Worm (Caenorhabditis elegans): ENCODE data around the gene Y7A5A.8.

Y7A5A.8 gene

ce11 chrX:15851013-15851412, 28.7 kb downstream of the Y7A5A.8 start:
- TF ChIP-seq snpc-4 (tag; optimal IDR thresholded peaks at IDR 0.05) (peak; percentile 36), egl-5 (tag; optimal IDR thresholded peaks at IDR 0.05) (no peak)

DNA sequence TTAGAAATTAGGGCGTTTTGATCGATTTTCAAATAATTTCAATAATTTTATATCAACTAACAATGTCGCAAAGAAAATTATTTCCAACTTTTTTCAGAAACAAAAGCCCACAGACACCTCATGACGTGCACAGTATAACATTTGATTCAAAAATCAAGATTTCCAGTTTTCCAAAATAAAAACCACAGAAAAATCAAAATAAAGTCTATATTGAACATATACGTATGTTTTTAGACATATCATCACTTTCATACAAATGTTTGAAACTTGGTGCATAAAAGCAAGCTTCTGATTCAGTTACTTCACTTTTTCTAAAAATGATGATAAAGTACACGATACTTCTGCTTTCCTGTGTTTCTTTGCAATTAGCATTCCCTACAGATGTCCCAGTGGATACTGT, 34.6 kb downstream of the Y7A5A.8 start, which contains the start of gene F53H4.2:
Gene F53H4.2, plus strand, starts transcription at position 301 of the 400 bp plus-strand sequence.
- TF ChIP-seq lin-15B (tag; optimal IDR thresholded peaks at IDR 0.05): no peak
- no peak for TF ChIP-seq nhr-237 (tag; optimal IDR thresholded peaks at IDR 0.05)
- no peak for TF ChIP-seq pqm-1 (tag; optimal IDR thresholded peaks at IDR 0.05)
- no peak for TF ChIP-seq ceh-16 (tag; optimal IDR thresholded peaks at IDR 0.05)
- no peak for TF ChIP-seq jun-1 (tag; optimal IDR thresholded peaks at IDR 0.05)
- TF ChIP-seq nhr-76 (tag; optimal IDR thresholded peaks at IDR 0.05): no peak
- TF ChIP-seq nhr-11 (tag; optimal IDR thresholded peaks at IDR 0.05): no peak
- TF ChIP-seq daf-12 (tag; optimal IDR thresholded peaks at IDR 0.05): no peak
- no peak for TF ChIP-seq nhr-25 (tag; optimal IDR thresholded peaks at IDR 0.05)
- TF ChIP-seq fkh-10 (GFP tag; optimal IDR thresholded peaks at IDR 0.05): no peak
- no peak for TF ChIP-seq skn-1 (tag; optimal IDR thresholded peaks at IDR 0.05)
- no peak for TF ChIP-seq lsy-12 (tag; optimal IDR thresholded peaks at IDR 0.05)
- TF ChIP-seq ama-1 (optimal IDR thresholded peaks at IDR 0.05): no peak
- no peak for TF ChIP-seq ztf-4 (tag; optimal IDR thresholded peaks at IDR 0.05)

ce11 chrX:15860556-15861008, 38.3 kb downstream of the Y7A5A.8 start, which contains the start of gene F53H4.6:
Gene F53H4.6 (minus strand): TSS chrX:15860606.
- TF ChIP-seq mdl-1 (tag; optimal IDR thresholded peaks at IDR 0.05) (no peak), lsy-12 (tag; optimal IDR thresholded peaks at IDR 0.05) (peak; percentile 62), lin-15B (tag; optimal IDR thresholded peaks at IDR 0.05) (peak; percentile 77), elt-1 (tag; optimal IDR thresholded peaks at IDR 0.05) (no peak), tbx-2 (tag; optimal IDR thresholded peaks at IDR 0.05) (no peak)

ce11 chrX:15865868-15866555, 43.7 kb downstream of the Y7A5A.8 start, which contains the start of the genes csb-1 and F53H4.4:
Gene csb-1 (minus strand): TSS chrX:15865918.
Gene F53H4.4 (plus strand): TSS chrX:15866387.
- TF ChIP-seq ceh-28 (tag; optimal IDR thresholded peaks at IDR 0.05) (no peak), lin-15B (tag; optimal IDR thresholded peaks at IDR 0.05) (peak; percentile 90), nhr-11 (tag; optimal IDR thresholded peaks at IDR 0.05) (no peak), egl-27 (tag; optimal IDR thresholded peaks at IDR 0.05) (no peak), fos-1 (tag; optimal IDR thresholded peaks at IDR 0.05) (no peak), hmg-11 (tag; optimal IDR thresholded peaks at IDR 0.05) (peak; percentile 43), pha-4 (tag; optimal IDR thresholded peaks at IDR 0.05) (peak; percentile 89), nhr-25 (tag; optimal IDR thresholded peaks at IDR 0.05) (peak; percentile 39), nhr-77 (tag; optimal IDR thresholded peaks at IDR 0.05) (no peak), snpc-4 (tag; optimal IDR thresholded peaks at IDR 0.05) (peak; percentile 55), R02D3.7 (tag; optimal IDR thresholded peaks at IDR 0.05) (peak; percentile 53), lin-39 (tag; optimal IDR thresholded peaks at IDR 0.05) (peak; percentile 51), nhr-28 (tag; optimal IDR thresholded peaks at IDR 0.05) (no peak), nhr-76 (tag; optimal IDR thresholded peaks at IDR 0.05) (no peak), aly-2 (tag; optimal IDR thresholded peaks at IDR 0.05) (no peak), lsy-12 (tag; optimal IDR thresholded peaks at IDR 0.05) (peak; percentile 77), nfya-1 (tag; optimal IDR thresholded peaks at IDR 0.05; ENCODE audit: insufficient read depth) (peak; percentile 59), skn-1 (tag; optimal IDR thresholded peaks at IDR 0.05) (peak; percentile 68), ceh-9 (tag; optimal IDR thresholded peaks at IDR 0.05) (no peak), nhr-12 (tag; optimal IDR thresholded peaks at IDR 0.05) (no peak), ztf-11 (tag; optimal IDR thresholded peaks at IDR 0.05) (no peak), elt-3 (tag; optimal IDR thresholded peaks at IDR 0.05) (no peak), unc-62 (GFP tag; optimal IDR thresholded peaks at IDR 0.05) (no peak), ztf-4 (tag; optimal IDR thresholded peaks at IDR 0.05) (no peak), fkh-10 (GFP tag; optimal IDR thresholded peaks at IDR 0.05) (no peak), nhr-237 (tag; optimal IDR thresholded peaks at IDR 0.05) (no peak), mdl-1 (tag; optimal IDR thresholded peaks at IDR 0.05) (peak; percentile 89), nhr-23 (tag; optimal IDR thresholded peaks at IDR 0.05) (peak; percentile 64), ceh-82 (tag; optimal IDR thresholded peaks at IDR 0.05) (no peak), ZK546.5 (tag; optimal IDR thresholded peaks at IDR 0.05) (no peak), pqm-1 (tag; optimal IDR thresholded peaks at IDR 0.05) (peak; percentile 13), nhr-67 (tag; optimal IDR thresholded peaks at IDR 0.05) (no peak), jun-1 (tag; optimal IDR thresholded peaks at IDR 0.05) (peak; percentile 49), ama-1 (optimal IDR thresholded peaks at IDR 0.05) (no peak), elt-1 (tag; optimal IDR thresholded peaks at IDR 0.05) (no peak), fkh-2 (tag; optimal IDR thresholded peaks at IDR 0.05) (no peak), egl-5 (tag; optimal IDR thresholded peaks at IDR 0.05) (peak; percentile 56), unc-39 (tag; optimal IDR thresholded peaks at IDR 0.05) (no peak), tbx-2 (tag; optimal IDR thresholded peaks at IDR 0.05) (no peak), nhr-43 (tag; optimal IDR thresholded peaks at IDR 0.05; ENCODE audit: poor library complexity, severe bottlenecking) (peak; percentile 51), sea-2 (GFP tag; optimal IDR thresholded peaks at IDR 0.05) (no peak), elt-2 (tag; optimal IDR thresholded peaks at IDR 0.05) (peak; percentile 62), daf-12 (tag; optimal IDR thresholded peaks at IDR 0.05) (no peak)

Measured in whole organism, L3 larva.